Fruit fly (Drosophila melanogaster): ENCODE results near the gene CG16700.
A peak's percentile ranks its signal among the peaks of the same experiment; 100 is the strongest.

CG16700 gene

dm6 chrX:17129733-17130466 lies 38.2 kb downstream of the CG16700 start (continued):
- TF ChIP-seq her (GFP tag; optimal IDR thresholded peaks at IDR 0.05) = no peak
- TF ChIP-seq Adf1 (GFP tag; IDR thresholded peaks at IDR 0.05) = peak; percentile 55
- TF ChIP-seq Deaf1 (tag; optimal IDR thresholded peaks at IDR 0.05) = peak; percentile 71
- peak; percentile 66 for TF ChIP-seq CG10654 (GFP tag; optimal IDR thresholded peaks at IDR 0.05)
- no peak for TF ChIP-seq hth (optimal IDR thresholded peaks at IDR 0.05)
- TF ChIP-seq inv (GFP tag; IDR thresholded peaks at IDR 0.05; ENCODE audit: partially characterized antibody) = no peak
- peak; percentile 64; the same call in 2 of the 3 replicates for TF ChIP-seq CG11093 (GFP tag; IDR thresholded peaks at IDR 0.05)
- TF ChIP-seq slbo (GFP tag; IDR thresholded peaks at IDR 0.05) = peak; percentile 82
- TF ChIP-seq esg (GFP tag; conservative IDR thresholded peaks at IDR 0.05) = peak; percentile 73
- TF ChIP-seq run (tag; optimal IDR thresholded peaks at IDR 0.05) = peak; percentile 53
- peak; percentile 80 for TF ChIP-seq fd96Cb (tag; optimal IDR thresholded peaks at IDR 0.05)
- no peak for TF ChIP-seq aop (GFP tag; IDR thresholded peaks at IDR 0.05)
- peak; percentile 42; the same call in 1 of the 2 replicates for TF ChIP-seq CG17612 (GFP tag; IDR thresholded peaks at IDR 0.05)
- peak; percentile 77 for TF ChIP-seq tgo (GFP tag; IDR thresholded peaks at IDR 0.05)
- TF ChIP-seq Blimp-1 (GFP tag; optimal IDR thresholded peaks at IDR 0.05) = peak; percentile 84
- TF ChIP-seq kay (GFP tag; optimal IDR thresholded peaks at IDR 0.05) = peak; percentile 55
- TF ChIP-seq CG17359 (tag; optimal IDR thresholded peaks at IDR 0.05) = peak; percentile 92
- TF ChIP-seq pum (GFP tag; optimal IDR thresholded peaks at IDR 0.05) = no peak
- peak; percentile 46; the same call in 2 of the 3 replicates for TF ChIP-seq B-H1 (GFP tag; IDR thresholded peaks at IDR 0.05)
- peak; percentile 63 for TF ChIP-seq CG15514 (GFP tag; optimal IDR thresholded peaks at IDR 0.05)
- TF ChIP-seq CG9797 (GFP tag; optimal IDR thresholded peaks at IDR 0.05) = peak; percentile 7
- no peak for TF ChIP-seq crc (GFP tag; optimal IDR thresholded peaks at IDR 0.05)
- peak in 1 of 3 experiments; percentile 69 for TF ChIP-seq lola (GFP tag; optimal IDR thresholded peaks at IDR 0.05)
- TF ChIP-seq disco-r (GFP tag; optimal IDR thresholded peaks at IDR 0.05) = peak; percentile 37
- peak; percentile 58 for TF ChIP-seq Ravus (GFP tag; IDR thresholded peaks at IDR 0.05)
- no peak; the same call in 1 of the 2 replicates for TF ChIP-seq Lim3 (GFP tag; IDR thresholded peaks at IDR 0.05)
- peak; percentile 82 for TF ChIP-seq CG3281 (GFP tag; optimal IDR thresholded peaks at IDR 0.05)
- TF ChIP-seq rib (GFP tag; IDR thresholded peaks at IDR 0.05) = peak; percentile 58; the same call in 1 of the 2 replicates
- TF ChIP-seq CG7357 (GFP tag; IDR thresholded peaks at IDR 0.05) = peak; percentile 49; the same call in 1 of the 3 replicates
- peak; percentile 89 for TF ChIP-seq CG7556 (GFP tag; optimal IDR thresholded peaks at IDR 0.05)
- TF ChIP-seq CG14014 (GFP tag; IDR thresholded peaks at IDR 0.05) = peak; percentile 81
- TF ChIP-seq CG6813 (GFP tag; optimal IDR thresholded peaks at IDR 0.05) = peak; percentile 84
- no peak for TF ChIP-seq br (optimal IDR thresholded peaks at IDR 0.05)
- TF ChIP-seq CG3407 (GFP tag; optimal IDR thresholded peaks at IDR 0.05) = peak; percentile 70
- TF ChIP-seq maf-S (GFP tag; optimal IDR thresholded peaks at IDR 0.05) = no peak
- TF ChIP-seq Hr78 (GFP tag; optimal IDR thresholded peaks at IDR 0.05) = peak in 1 of 2 experiments; percentile 46
- TF ChIP-seq bigmax (GFP tag; optimal IDR thresholded peaks at IDR 0.05) = no peak
- TF ChIP-seq CG11085 (GFP tag; IDR thresholded peaks at IDR 0.05) = no peak
- TF ChIP-seq CG12299 (tag; optimal IDR thresholded peaks at IDR 0.05) = peak; percentile 72
- TF ChIP-seq fd102C (GFP tag; optimal IDR thresholded peaks at IDR 0.05) = peak; percentile 6
- no peak for TF ChIP-seq dm (GFP tag; optimal IDR thresholded peaks at IDR 0.05)
- no peak; the same call in none of the 2 replicates for TF ChIP-seq CG9932 (GFP tag; IDR thresholded peaks at IDR 0.05)
- peak; percentile 42 for TF ChIP-seq cato (GFP tag; optimal IDR thresholded peaks at IDR 0.05; ENCODE audit: borderline replicate concordance)
- no peak for TF ChIP-seq pros (GFP tag; optimal IDR thresholded peaks at IDR 0.05)
- no peak for TF ChIP-seq ham (GFP tag; IDR thresholded peaks at IDR 0.05)
- no peak; the same call in 3 of the 4 replicates for TF ChIP-seq Gug (GFP tag; IDR thresholded peaks at IDR 0.05)
- TF ChIP-seq nau (GFP tag; optimal IDR thresholded peaks at IDR 0.05) = peak; percentile 56
- peak; percentile 87 for TF ChIP-seq PHDP (tag; optimal IDR thresholded peaks at IDR 0.05)
- no peak for TF ChIP-seq mirr (GFP tag; optimal IDR thresholded peaks at IDR 0.05)
